Worm (Caenorhabditis elegans) whole organism, L1 larva: ENCODE measurements around the gene mrpl-16.

Experiments used
- elt-3 ChIP-seq, 6 experiments: fragments of 150-350 bp in 1 of 6; sonication (generic microtip); optimal IDR thresholded peaks; 2 replicates each; lab custom pipeline; 2017 to 2018; ENCODE audit warnings: missing biosample characterization in 6 of 6, missing genetic modification characterization in 6 of 6, inconsistent platforms in 1 of 6
- irx-1 ChIP-seq: sonication (generic microtip); optimal IDR thresholded peaks from 2 replicates; lab custom pipeline; 2016; ENCODE audit warnings: missing genetic modification characterization, missing compliant biosample characterization
- nhr-11 ChIP-seq: fragments of 150-350 bp; optimal IDR thresholded peaks from 2 replicates; lab custom pipeline; 2014; ENCODE audit warnings: missing biosample characterization, missing genetic modification characterization
- xbp-1 ChIP-seq: sonication (generic microtip); optimal IDR thresholded peaks from 2 replicates; lab custom pipeline; 2016; ENCODE audit warnings: missing genetic modification characterization, missing compliant biosample characterization
- ztf-11 ChIP-seq, 2 experiments: sonication (generic microtip); optimal IDR thresholded peaks; 2 replicates each; lab custom pipeline; 2016 to 2017; ENCODE audit warnings: missing genetic modification characterization in 2 of 2, missing biosample characterization in 1 of 2, missing compliant biosample characterization in 1 of 2

ce11 chrIII:4740820-4741219 is 36.6 kb downstream of the mrpl-16 start:
- TF ChIP-seq xbp-1 (tag; lab: Kevin White, UChicago) = no peak
- peak in 3 of 6 experiments; percentile 12 to 82 (median 23) for TF ChIP-seq elt-3 (tag; optimal IDR thresholded peaks at IDR 0.05; lab: Kevin White, UChicago)
- no peak for TF ChIP-seq irx-1 (tag; lab: Kevin White, UChicago)
- no peak for TF ChIP-seq ztf-11 (tag; optimal IDR thresholded peaks at IDR 0.05; lab: Kevin White, UChicago)
- TF ChIP-seq nhr-11 = no peak
